Worm (Caenorhabditis elegans) whole organism, young adult: ENCODE measurements around the gene odr-7.

Experiments used
- B0019.2 ChIP-seq: fragments of 200-800 bp; sonication (Bioruptor generic); conservative IDR thresholded peaks from 2 replicates; pipeline ENCODE4 v1.3.6; 2022; ENCODE audit warnings: missing genetic modification reagents, missing genetic modification characterization, missing compliant biosample characterization
- B0261.1 ChIP-seq: sonication (generic microtip); optimal IDR thresholded peaks from 2 replicates; lab custom pipeline; 2016; ENCODE audit warnings: mild to moderate bottlenecking, missing genetic modification characterization, moderate library complexity, missing compliant biosample characterization
- B0336.3 ChIP-seq: fragments of 200-800 bp; sonication (Bioruptor generic); IDR thresholded peaks from 2 replicates; pipeline ENCODE4 v1.3.6; 2022; ENCODE audit warnings: missing genetic modification characterization, missing compliant biosample characterization
- C17E4.6 ChIP-seq: fragments of 200-800 bp; sonication (Bioruptor generic); IDR thresholded peaks from 2 replicates; pipeline ENCODE4 v1.3.6; 2022; ENCODE audit warnings: missing genetic modification reagents, missing genetic modification characterization, missing compliant biosample characterization
- D2030.7 ChIP-seq: fragments of 200-800 bp; sonication (Bioruptor generic); IDR thresholded peaks from 2 replicates; pipeline ENCODE4 v1.3.6; 2022; ENCODE audit warnings: missing genetic modification reagents, missing genetic modification characterization, missing compliant biosample characterization
- T07F8.4 ChIP-seq: sonication (generic microtip); optimal IDR thresholded peaks from 2 replicates; lab custom pipeline; 2016; ENCODE audit warnings: mild to moderate bottlenecking, missing genetic modification characterization, moderate library complexity, missing compliant biosample characterization
- Y95B8A.8 ChIP-seq: fragments of 200-800 bp; sonication (Bioruptor generic); IDR thresholded peaks from 2 replicates; pipeline ENCODE4 v1.3.6; 2022; ENCODE audit warnings: missing genetic modification reagents, missing genetic modification characterization, missing compliant biosample characterization
- aptf-2 ChIP-seq: fragments of 200-800 bp; sonication (Bioruptor generic); conservative IDR thresholded peaks from 2 replicates; pipeline ENCODE4 v1.3.6; 2022; ENCODE audit warnings: missing genetic modification reagents, missing genetic modification characterization, missing compliant biosample characterization
- atf-7 ChIP-seq: sonication (generic microtip); optimal IDR thresholded peaks from 2 replicates; lab custom pipeline; 2017; ENCODE audit warnings: mild to moderate bottlenecking, missing genetic modification characterization, missing compliant biosample characterization
- athp-1 ChIP-seq: sonication (generic microtip); optimal IDR thresholded peaks from 2 replicates; lab custom pipeline; 2017; ENCODE audit warnings: mild to moderate bottlenecking, missing genetic modification characterization, missing compliant biosample characterization
- bed-1 ChIP-seq: fragments of 200-800 bp; sonication (Bioruptor generic); IDR thresholded peaks from 2 replicates; pipeline ENCODE4 v1.3.6; 2022; ENCODE audit warnings: missing genetic modification reagents, missing genetic modification characterization, missing compliant biosample characterization
- cebp-1 ChIP-seq, 2 experiments: fragments of 200-800 bp in 1 of 2; sonication (Bioruptor generic) in 1 of 2; sonication (generic microtip) in 1 of 2; IDR thresholded peaks in 1 of 2; optimal IDR thresholded peaks in 1 of 2; 2 replicates each; pipeline versions ENCODE4 v1.3.6 to Lab custom; 2017 to 2022; ENCODE audit warnings: missing compliant biosample characterization in 2 of 2, missing genetic modification characterization in 2 of 2, mild to moderate bottlenecking in 1 of 2, missing genetic modification reagents in 1 of 2, moderate library complexity in 1 of 2
- die-1 ChIP-seq: sonication (generic microtip); optimal IDR thresholded peaks from 2 replicates; lab custom pipeline; 2016; ENCODE audit warnings: missing genotype, mild to moderate bottlenecking, missing genetic modification characterization, missing compliant biosample characterization
- dpl-1 ChIP-seq: fragments of 150-350 bp; optimal IDR thresholded peaks from 2 replicates; lab custom pipeline; 2014; ENCODE audit warnings: missing biosample characterization, missing genetic modification reagents, missing genetic modification characterization
- ekl-4 ChIP-seq: fragments of 200-800 bp; sonication (Bioruptor generic); IDR thresholded peaks from 2 replicates; pipeline ENCODE4 v1.3.6; 2022; ENCODE audit warnings: missing genetic modification reagents, missing genetic modification characterization, missing compliant biosample characterization
- ets-4 ChIP-seq: fragments of 200-800 bp; sonication (Bioruptor generic); optimal IDR thresholded peaks from 2 replicates; lab custom pipeline; 2018; ENCODE audit warnings: mild to moderate bottlenecking, missing genetic modification characterization, missing compliant biosample characterization
- fkh-3 ChIP-seq: sonication (generic microtip); optimal IDR thresholded peaks from 2 replicates; lab custom pipeline; 2016; ENCODE audit warnings: mild to moderate bottlenecking, missing genetic modification characterization, missing compliant biosample characterization
- hlh-12 ChIP-seq: sonication (generic microtip); optimal IDR thresholded peaks from 2 replicates; lab custom pipeline; 2016; ENCODE audit warnings: missing genetic modification characterization, missing compliant biosample characterization
- hrde-1 ChIP-seq: sonication (generic microtip); optimal IDR thresholded peaks from 2 replicates; lab custom pipeline; 2016; ENCODE audit warnings: missing genetic modification characterization, mild to moderate bottlenecking, missing compliant biosample characterization, moderate library complexity, missing genotype, missing genetic modification reagents, borderline replicate concordance
- hsf-1 ChIP-seq: fragments of 200-800 bp; sonication (Bioruptor generic); IDR thresholded peaks from 2 replicates; pipeline ENCODE4 v1.3.6; 2022; ENCODE audit warnings: missing genetic modification reagents, missing genetic modification characterization, missing compliant biosample characterization
- let-607 ChIP-seq, 2 experiments: fragments of 200-800 bp in 1 of 2; sonication (Bioruptor generic) in 1 of 2; sonication (generic microtip) in 1 of 2; optimal IDR thresholded peaks; 2 replicates each; lab custom pipeline; 2016 to 2018; ENCODE audit warnings: mild to moderate bottlenecking in 2 of 2, missing compliant biosample characterization in 2 of 2, missing genetic modification characterization in 2 of 2, moderate library complexity in 2 of 2, missing genotype in 1 of 2
- madf-10 ChIP-seq: sonication (generic microtip); optimal IDR thresholded peaks from 2 replicates; lab custom pipeline; 2016; ENCODE audit warnings: mild to moderate bottlenecking, missing genetic modification characterization, missing compliant biosample characterization
- mel-28 ChIP-seq: sonication (generic microtip); optimal IDR thresholded peaks from 2 replicates; lab custom pipeline; 2016; ENCODE audit warnings: borderline replicate concordance, mild to moderate bottlenecking, missing genetic modification characterization, missing compliant biosample characterization
- nfya-2 ChIP-seq: fragments of 200-800 bp; sonication (Bioruptor generic); IDR thresholded peaks from 2 replicates; pipeline ENCODE4 v1.3.6; 2022; ENCODE audit warnings: missing genetic modification reagents, missing genetic modification characterization, missing compliant biosample characterization
- nhr-80 ChIP-seq: sonication (generic microtip); optimal IDR thresholded peaks from 2 replicates; lab custom pipeline; 2016; ENCODE audit warnings: missing genetic modification characterization, missing compliant biosample characterization
- pha-4 ChIP-seq: fragments of 150-350 bp; sonication (generic microtip); optimal IDR thresholded peaks from 2 replicates; lab custom pipeline; 2014; ENCODE audit warnings: missing biosample characterization, missing genetic modification reagents, missing genetic modification characterization
- rcor-1 ChIP-seq: fragments of 200-800 bp; sonication (Bioruptor generic); IDR thresholded peaks from 2 replicates; pipeline ENCODE4 v1.3.6; 2022; ENCODE audit warnings: missing genetic modification reagents, missing genetic modification characterization, missing compliant biosample characterization
- rpc-1 ChIP-seq, 2 experiments: fragments of 150-350 bp in 1 of 2; sonication (generic microtip) in 1 of 2; optimal IDR thresholded peaks; 2 replicates each; lab custom pipeline; 2014 to 2018; ENCODE audit warnings: missing biosample characterization in 1 of 2, missing genetic modification characterization in 1 of 2, missing genetic modification reagents in 1 of 2, missing genotype in 1 of 2
- sptf-2 ChIP-seq: fragments of 200-800 bp; sonication (Bioruptor generic); optimal IDR thresholded peaks from 2 replicates; lab custom pipeline; 2018; ENCODE audit warnings: mild to moderate bottlenecking, missing genetic modification characterization, missing compliant biosample characterization
- tbx-9 ChIP-seq: sonication (generic microtip); optimal IDR thresholded peaks from 2 replicates; lab custom pipeline; 2016; ENCODE audit warnings: borderline replicate concordance, missing genetic modification characterization, inconsistent platforms, missing compliant biosample characterization
- tlf-1 ChIP-seq: fragments of 200-800 bp; sonication (Bioruptor generic); optimal IDR thresholded peaks from 2 replicates; lab custom pipeline; 2018; ENCODE audit warnings: mild to moderate bottlenecking, missing genetic modification characterization, missing compliant biosample characterization
- zfh-2 ChIP-seq: fragments of 200-800 bp; sonication (Bioruptor generic); conservative IDR thresholded peaks from 2 replicates; pipeline ENCODE4 v1.3.6; 2022; ENCODE audit warnings: missing genetic modification reagents, missing genetic modification characterization, missing compliant biosample characterization
- ztf-3 ChIP-seq: fragments of 200-800 bp; sonication (Bioruptor generic); optimal IDR thresholded peaks from 2 replicates; lab custom pipeline; 2018; ENCODE audit warnings: mild to moderate bottlenecking, missing genetic modification characterization, missing compliant biosample characterization
- ztf-6 ChIP-seq: fragments of 200-800 bp; sonication (Bioruptor generic); IDR thresholded peaks from 2 replicates; pipeline ENCODE4 v1.3.6; 2022; ENCODE audit warnings: missing genetic modification reagents, missing genetic modification characterization, missing compliant biosample characterization

Gene odr-7

DNA sequence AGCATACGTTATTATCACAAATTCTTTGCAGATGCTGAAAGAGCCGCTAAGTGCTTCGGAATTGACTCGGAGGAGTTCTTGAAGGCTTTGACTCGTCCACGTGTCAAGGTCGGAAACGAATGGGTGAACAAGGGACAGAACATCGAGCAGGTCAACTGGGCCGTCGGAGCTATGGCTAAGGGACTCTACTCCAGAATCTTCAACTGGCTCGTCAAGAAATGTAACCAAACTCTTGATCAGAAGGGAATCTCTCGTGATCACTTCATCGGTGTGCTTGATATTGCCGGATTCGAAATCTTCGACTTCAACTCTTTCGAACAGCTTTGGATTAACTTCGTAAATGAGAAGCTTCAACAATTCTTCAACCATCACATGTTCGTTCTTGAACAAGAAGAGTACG is 8.4 kb upstream of the odr-7 start:
- no peak for TF ChIP-seq tlf-1 (GFP tag; lab: Kevin White, UChicago)
- no peak for TF ChIP-seq B0019.2 (GFP tag; lab: Robert Waterston, UW)
- TF ChIP-seq dpl-1 (GFP tag; lab: Kevin White, UChicago) = no peak
- no peak for TF ChIP-seq die-1
- TF ChIP-seq rpc-1 (optimal IDR thresholded peaks at IDR 0.05; lab: Kevin White, UChicago) = no peak
- no peak for TF ChIP-seq rpc-1 (tag; optimal IDR thresholded peaks at IDR 0.05; lab: Kevin White, UChicago)
- no peak for TF ChIP-seq ets-4
- TF ChIP-seq zfh-2 = no peak
- no peak for TF ChIP-seq fkh-3 (tag; lab: Kevin White, UChicago)
- no peak for TF ChIP-seq rcor-1
- TF ChIP-seq sptf-2 = no peak
- no peak for TF ChIP-seq B0336.3
- no peak for TF ChIP-seq C17E4.6 (GFP tag; lab: Robert Waterston, UW)
- no peak for TF ChIP-seq hlh-12 (tag; lab: Kevin White, UChicago)
- TF ChIP-seq T07F8.4 (tag; lab: Kevin White, UChicago) = no peak
- TF ChIP-seq ztf-6 (GFP tag; lab: Robert Waterston, UW) = no peak
- TF ChIP-seq B0261.1 (tag; lab: Kevin White, UChicago) = no peak
- TF ChIP-seq ztf-3 (GFP tag; lab: Kevin White, UChicago) = no peak

DNA sequence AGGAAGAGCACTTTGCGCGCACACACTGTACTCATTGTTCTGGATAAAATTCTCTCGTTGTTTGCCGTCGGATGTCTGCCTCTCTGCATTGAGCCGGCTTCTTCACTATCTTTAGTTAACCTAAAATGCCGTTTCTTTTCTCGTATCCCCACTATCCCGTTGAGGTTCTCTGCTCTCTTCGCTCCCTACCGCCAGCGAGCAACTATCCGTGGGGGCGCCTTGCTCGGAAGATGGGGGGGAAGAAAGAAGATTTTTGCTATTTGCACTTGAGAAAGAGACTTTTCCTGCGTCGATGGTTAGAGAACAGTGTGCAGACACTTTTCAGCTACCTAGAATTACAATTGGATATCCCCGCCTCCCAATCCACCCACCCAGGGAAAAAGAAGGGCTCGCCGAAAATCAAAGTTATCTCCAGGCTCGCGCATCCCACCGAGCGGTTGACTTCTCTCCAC is 6.2 kb upstream of the odr-7 start, which contains the start of gene myo-2:
myo-2 (plus strand) TSS at position 402 of the 452 bp plus-strand sequence.
- TF ChIP-seq bed-1 (GFP tag; lab: Robert Waterston, UW) (no peak), D2030.7 (GFP tag; lab: Robert Waterston, UW) (no peak), ekl-4 (GFP tag; lab: Robert Waterston, UW) (no peak), C17E4.6 (GFP tag; lab: Robert Waterston, UW) (no peak), zfh-2 (peak; percentile 60), tbx-9 (tag; lab: Kevin White, UChicago) (no peak), cebp-1 (GFP tag; IDR thresholded peaks at IDR 0.05; lab: Robert Waterston, UW) (no peak), cebp-1 (tag; optimal IDR thresholded peaks at IDR 0.05; lab: Kevin White, UChicago) (no peak), atf-7 (tag; lab: Kevin White, UChicago) (no peak)

DNA sequence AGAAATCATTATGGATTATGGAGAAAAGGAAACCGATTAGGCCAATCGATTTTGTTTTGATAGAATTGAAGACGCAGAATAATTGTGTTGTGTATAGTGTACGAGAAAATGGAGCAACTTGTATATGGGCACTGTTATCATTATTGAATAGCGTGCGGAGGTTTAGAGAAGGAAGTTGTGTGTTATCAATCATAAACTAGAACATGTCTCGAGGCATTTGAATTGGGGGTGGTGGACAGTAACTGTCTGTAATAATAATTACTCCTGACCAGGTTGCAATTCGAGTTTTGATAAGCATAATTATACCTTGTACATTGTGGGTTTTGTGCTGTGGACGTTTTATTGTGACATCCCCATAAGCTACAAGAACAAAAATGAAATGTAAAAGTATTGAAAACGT is 5.3 kb upstream of the odr-7 start, which contains the start of gene cdf-2:
cdf-2 (minus strand) TSS at position 149 of the 400 bp plus-strand sequence.
- TF ChIP-seq nhr-80 (tag; lab: Kevin White, UChicago) = peak; percentile 67
- no peak for TF ChIP-seq Y95B8A.8 (GFP tag; lab: Robert Waterston, UW)
- TF ChIP-seq, all 124 proteins: peak for 1

DNA sequence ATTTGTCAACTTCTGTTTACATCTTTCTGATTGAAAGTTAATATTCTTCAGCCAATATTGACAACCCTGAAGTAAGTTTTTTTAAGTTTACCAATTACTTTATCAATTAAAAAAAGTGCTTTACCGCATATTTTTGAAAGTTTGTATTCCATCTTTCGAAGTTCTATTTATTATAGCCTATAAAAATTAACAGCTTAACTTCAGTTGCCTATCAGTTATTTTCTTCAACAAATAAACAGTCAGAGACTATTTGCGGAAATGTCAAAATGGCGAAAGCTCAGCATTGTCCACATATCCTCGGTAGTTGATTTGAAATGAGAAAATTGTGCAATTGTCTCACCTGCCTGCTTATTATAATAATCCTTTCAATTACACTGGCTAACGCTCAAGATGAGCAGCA is 2.0 kb upstream of the odr-7 start, which contains the start of gene T18D3.5:
T18D3.5 (plus strand) TSS at position 301 of the 400 bp plus-strand sequence.
- no peak for TF ChIP-seq let-607 (tag; optimal IDR thresholded peaks at IDR 0.05; lab: Kevin White, UChicago)
- no peak for TF ChIP-seq madf-10 (tag; lab: Kevin White, UChicago)
- TF ChIP-seq ekl-4 (GFP tag; lab: Robert Waterston, UW) = no peak
- no peak for TF ChIP-seq hsf-1 (GFP tag; lab: Robert Waterston, UW)
- TF ChIP-seq mel-28 (tag; lab: Kevin White, UChicago) = no peak
- no peak for TF ChIP-seq hrde-1
- TF ChIP-seq nfya-2 (GFP tag; lab: Robert Waterston, UW) = no peak
- TF ChIP-seq aptf-2 (GFP tag; lab: Robert Waterston, UW) = no peak
- TF ChIP-seq pha-4 (tag; lab: Kevin White, UChicago) = no peak
- TF ChIP-seq athp-1 = no peak
- TF ChIP-seq, all 124 proteins: peak for 0
